Fruit fly (Drosophila melanogaster) whole organism, pupa: ENCODE measurements around the gene CG9590.

Source experiments
- CG10348 ChIP-seq: fragments of 200-800 bp; sonication (Bioruptor generic); IDR thresholded peaks from 2 replicates; pipeline ENCODE4 v1.3.6; 2022; ENCODE audit warnings: missing biosample characterization, missing genetic modification characterization
- CG15710 ChIP-seq: fragments of 200-800 bp; sonication (Bioruptor generic); optimal IDR thresholded peaks from 2 replicates; lab custom pipeline; 2018; ENCODE audit warnings: missing biosample characterization, mild to moderate bottlenecking, missing genetic modification characterization, moderate library complexity
- CG34367 ChIP-seq: fragments of 200-800 bp; sonication (Bioruptor generic); optimal IDR thresholded peaks from 2 replicates; lab custom pipeline; 2018; ENCODE audit warnings: missing biosample characterization, mild to moderate bottlenecking, missing genetic modification characterization
- CG9948 ChIP-seq: fragments of 200-800 bp; sonication (Bioruptor generic); optimal IDR thresholded peaks from 2 replicates; lab custom pipeline; 2018; ENCODE audit warnings: missing biosample characterization, mild to moderate bottlenecking, missing genetic modification characterization, moderate library complexity
- EcR ChIP-seq: fragments of 200-800 bp; sonication (Bioruptor generic); optimal IDR thresholded peaks from 3 replicates; lab custom pipeline; 2019; ENCODE audit warnings: missing biosample characterization, missing genetic modification characterization, mild to moderate bottlenecking, moderate library complexity, missing genetic modification reagents
- rn ChIP-seq: fragments of 200-800 bp; sonication (Bioruptor generic); IDR thresholded peaks from 2 replicates; pipeline ENCODE4 v1.3.6; 2022; ENCODE audit warnings: missing biosample characterization, missing genetic modification characterization

DNA sequence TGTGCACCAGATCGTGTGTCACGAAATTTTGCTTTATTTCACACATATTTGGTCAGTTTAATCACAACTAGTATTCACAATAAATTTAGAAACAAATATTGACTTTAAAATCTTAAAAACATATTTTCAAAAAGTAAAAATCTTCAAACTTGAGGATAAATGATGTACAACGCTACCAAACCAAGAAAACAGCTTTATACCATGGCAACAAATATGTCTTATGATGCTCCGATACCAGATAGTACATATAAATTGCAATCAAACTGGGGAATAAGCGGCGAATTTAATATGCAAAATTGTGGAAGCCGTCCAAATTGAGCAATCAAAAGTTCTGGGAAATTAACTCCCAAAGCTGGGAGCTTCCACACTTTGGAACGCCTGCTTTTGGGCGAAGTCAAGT is 19.2 kb upstream of the CG9590 start, which contains the start of gene CG5623:
- no peak for TF ChIP-seq EcR
- TF ChIP-seq CG34367 (tag; lab: Kevin White, UChicago): no peak
- TF ChIP-seq CG9948: no peak
- no peak for TF ChIP-seq CG10348
- TF ChIP-seq rn (GFP tag; lab: Robert Waterston, UW): no peak
- no peak for TF ChIP-seq CG15710 (tag; lab: Kevin White, UChicago)
